Worm (Caenorhabditis elegans) whole organism, late embryonic: ENCODE measurements around the gene srlf-18.
A peak's percentile ranks its signal among the peaks of the same experiment; 100 is the strongest.

Experiments used
- C38D4.7 ChIP-seq: fragments of 200-800 bp; sonication (Bioruptor generic); optimal IDR thresholded peaks from 2 replicates; lab custom pipeline; 2018; ENCODE audit warnings: mild to moderate bottlenecking, missing genetic modification characterization, moderate library complexity, missing compliant biosample characterization
- K02D7.2 ChIP-seq: sonication (generic microtip); optimal IDR thresholded peaks from 2 replicates; lab custom pipeline; 2017; ENCODE audit warnings: mild to moderate bottlenecking, missing genetic modification characterization, missing compliant biosample characterization
- K09A11.1 ChIP-seq: sonication (generic microtip); optimal IDR thresholded peaks from 2 replicates; lab custom pipeline; 2017; ENCODE audit warnings: antibody characterized with exemption, mild to moderate bottlenecking, missing genetic modification characterization, missing compliant biosample characterization; ENCODE audit not compliant: insufficient read depth
- T23F11.4 ChIP-seq: fragments of 200-800 bp; sonication (Bioruptor generic); optimal IDR thresholded peaks from 2 replicates; lab custom pipeline; 2018; ENCODE audit warnings: mild to moderate bottlenecking, missing genetic modification characterization, missing compliant biosample characterization
- Y22D7AL.16 ChIP-seq: sonication (generic microtip); optimal IDR thresholded peaks from 2 replicates; lab custom pipeline; 2016; ENCODE audit warnings: missing genetic modification characterization, missing compliant biosample characterization
- ahr-1 ChIP-seq: sonication (generic microtip); optimal IDR thresholded peaks from 2 replicates; lab custom pipeline; 2016; ENCODE audit warnings: missing genetic modification characterization, missing compliant biosample characterization
- ama-1 ChIP-seq: fragments of 150-350 bp; optimal IDR thresholded peaks from 2 replicates; lab custom pipeline; 2014
- ceh-2 ChIP-seq: sonication (generic microtip); optimal IDR thresholded peaks from 2 replicates; lab custom pipeline; 2016; ENCODE audit warnings: missing genotype, missing genetic modification characterization, missing compliant biosample characterization
- ceh-22 ChIP-seq: sonication (generic microtip); optimal IDR thresholded peaks from 2 replicates; lab custom pipeline; 2017; ENCODE audit warnings: missing biosample characterization, missing genetic modification characterization
- ceh-34 ChIP-seq: sonication (generic microtip); optimal IDR thresholded peaks from 2 replicates; lab custom pipeline; 2016; ENCODE audit warnings: mild to moderate bottlenecking, missing genetic modification characterization, missing compliant biosample characterization
- ceh-45 ChIP-seq: fragments of 200-800 bp; sonication (Bioruptor generic); IDR thresholded peaks from 2 replicates; pipeline ENCODE4 v1.3.6; 2022; ENCODE audit warnings: missing genetic modification reagents, missing genetic modification characterization, missing compliant biosample characterization
- ceh-48 ChIP-seq: sonication (generic microtip); optimal IDR thresholded peaks from 2 replicates; lab custom pipeline; 2016; ENCODE audit warnings: missing genetic modification characterization, inconsistent platforms, missing compliant biosample characterization
- ceh-6 ChIP-seq: fragments of 200-800 bp; sonication (Bioruptor generic); optimal IDR thresholded peaks from 2 replicates; lab custom pipeline; 2018; ENCODE audit warnings: mild to moderate bottlenecking, missing genetic modification characterization, missing compliant biosample characterization
- ceh-9 ChIP-seq: sonication (generic microtip); optimal IDR thresholded peaks from 2 replicates; lab custom pipeline; 2016; ENCODE audit warnings: mild to moderate bottlenecking, missing genetic modification characterization, inconsistent platforms, missing compliant biosample characterization
- dve-1 ChIP-seq: sonication (generic microtip); optimal IDR thresholded peaks from 2 replicates; lab custom pipeline; 2017; ENCODE audit warnings: antibody characterized with exemption, mild to moderate bottlenecking, missing genetic modification characterization, missing compliant biosample characterization
- elt-2 ChIP-seq: sonication (generic microtip); optimal IDR thresholded peaks from 2 replicates; lab custom pipeline; 2016; ENCODE audit warnings: missing genetic modification reagents, missing genetic modification characterization, missing compliant biosample characterization
- eyg-1 ChIP-seq: sonication (generic microtip); optimal IDR thresholded peaks from 2 replicates; lab custom pipeline; 2016; ENCODE audit warnings: missing genotype, missing genetic modification characterization, missing compliant biosample characterization
- fax-1 ChIP-seq: sonication (generic microtip); optimal IDR thresholded peaks from 2 replicates; lab custom pipeline; 2016; ENCODE audit warnings: missing genotype, missing genetic modification characterization, missing compliant biosample characterization
- hlh-15 ChIP-seq: sonication (generic microtip); optimal IDR thresholded peaks from 2 replicates; lab custom pipeline; 2016; ENCODE audit warnings: missing genetic modification characterization, missing compliant biosample characterization
- hlh-30 ChIP-seq: sonication (generic microtip); optimal IDR thresholded peaks from 2 replicates; lab custom pipeline; 2017; ENCODE audit warnings: antibody characterized with exemption, missing genetic modification characterization, missing compliant biosample characterization; ENCODE audit not compliant: insufficient read depth
- hlh-6 ChIP-seq: sonication (generic microtip); optimal IDR thresholded peaks from 2 replicates; lab custom pipeline; 2016; ENCODE audit warnings: missing genotype, missing genetic modification characterization, missing compliant biosample characterization
- madf-2 ChIP-seq: sonication (generic microtip); optimal IDR thresholded peaks from 2 replicates; lab custom pipeline; 2017; ENCODE audit warnings: missing genetic modification characterization, missing compliant biosample characterization
- nfya-1 ChIP-seq: sonication (generic microtip); optimal IDR thresholded peaks from 2 replicates; lab custom pipeline; 2017; ENCODE audit warnings: missing genetic modification characterization, mild to moderate bottlenecking, missing compliant biosample characterization, antibody characterized with exemption, moderate library complexity
- nhr-232 ChIP-seq: sonication (generic microtip); optimal IDR thresholded peaks from 2 replicates; lab custom pipeline; 2016; ENCODE audit warnings: missing genetic modification characterization, missing compliant biosample characterization
- pag-3 ChIP-seq: sonication (generic microtip); optimal IDR thresholded peaks from 2 replicates; lab custom pipeline; 2016; ENCODE audit warnings: missing compliant biosample characterization, missing genetic modification characterization, borderline replicate concordance
- pha-2 ChIP-seq: sonication (generic microtip); optimal IDR thresholded peaks from 2 replicates; lab custom pipeline; 2017; ENCODE audit warnings: mild to moderate bottlenecking, missing genetic modification characterization, missing compliant biosample characterization
- ref-2 ChIP-seq: sonication (generic microtip); optimal IDR thresholded peaks from 2 replicates; lab custom pipeline; 2016; ENCODE audit warnings: missing genetic modification characterization, missing compliant biosample characterization
- sox-2 ChIP-seq: fragments of 200-800 bp; sonication (Bioruptor generic); IDR thresholded peaks from 2 replicates; pipeline ENCODE4 v1.3.6; 2022; ENCODE audit warnings: missing genetic modification reagents, missing genetic modification characterization, missing compliant biosample characterization
- sox-4 ChIP-seq: sonication (generic microtip); optimal IDR thresholded peaks from 2 replicates; lab custom pipeline; 2017; ENCODE audit warnings: mild to moderate bottlenecking, missing genetic modification characterization, inconsistent platforms, missing compliant biosample characterization
- syd-9 ChIP-seq: sonication (generic microtip); optimal IDR thresholded peaks from 2 replicates; lab custom pipeline; 2016; ENCODE audit warnings: mild to moderate bottlenecking, missing genetic modification characterization, moderate library complexity, missing compliant biosample characterization
- ttx-3 ChIP-seq: sonication (generic microtip); optimal IDR thresholded peaks from 2 replicates; lab custom pipeline; 2016; ENCODE audit warnings: missing genetic modification reagents, missing genetic modification characterization, missing compliant biosample characterization
- unc-3 ChIP-seq, 2 experiments: fragments of 200-800 bp in 1 of 2; sonication (Bioruptor generic) in 1 of 2; sonication (generic microtip) in 1 of 2; conservative IDR thresholded peaks in 1 of 2; optimal IDR thresholded peaks in 1 of 2; 2 replicates each; pipeline versions ENCODE4 v1.3.6 to Lab custom; 2016 to 2022; ENCODE audit warnings: missing compliant biosample characterization in 2 of 2, missing genetic modification characterization in 2 of 2, missing genetic modification reagents in 1 of 2

srlf-18 gene

ce11 chrIV:11082789-11083235, 18.5 kb downstream of the srlf-18 start (continued):
- no peak for TF ChIP-seq ceh-45 (GFP tag; lab: Robert Waterston, UW)
- no peak for TF ChIP-seq sox-2 (GFP tag; lab: Robert Waterston, UW)
- no peak for TF ChIP-seq ttx-3 (tag; lab: Kevin White, UChicago)
- no peak for TF ChIP-seq Y22D7AL.16 (tag; lab: Kevin White, UChicago)
- no peak for TF ChIP-seq T23F11.4 (GFP tag; lab: Kevin White, UChicago)
- no peak for TF ChIP-seq ceh-9 (tag; lab: Kevin White, UChicago)
- peak; percentile 97 for TF ChIP-seq nfya-1
- TF ChIP-seq hlh-6 (tag; lab: Kevin White, UChicago), result peak; percentile 27
- TF ChIP-seq ceh-6 (GFP tag; lab: Kevin White, UChicago), result no peak
- TF ChIP-seq pag-3 (tag; lab: Kevin White, UChicago), result no peak
- no peak for TF ChIP-seq unc-3 (GFP tag; conservative IDR thresholded peaks at IDR 0.05; lab: Robert Waterston, UW)
- TF ChIP-seq unc-3 (tag; optimal IDR thresholded peaks at IDR 0.05; lab: Kevin White, UChicago), result peak; percentile 40
- TF ChIP-seq hlh-30 (tag; lab: Kevin White, UChicago), result peak; percentile 97
- peak; percentile 91 for TF ChIP-seq ceh-48 (tag; lab: Kevin White, UChicago)
- no peak for TF ChIP-seq K02D7.2
- TF ChIP-seq ceh-2 (tag; lab: Kevin White, UChicago), result peak; percentile 81
- TF ChIP-seq elt-2 (tag; lab: Kevin White, UChicago), result no peak
- peak; percentile 45 for TF ChIP-seq fax-1 (tag; lab: Kevin White, UChicago)
- TF ChIP-seq eyg-1 (tag; lab: Kevin White, UChicago), result peak; percentile 27
- TF ChIP-seq K09A11.1 (tag; lab: Kevin White, UChicago), result no peak

ce11 chrIV:11082153-11082552, 19.1 kb downstream of the srlf-18 start, which contains the start of gene let-70:
Gene let-70 (minus strand): TSS chrIV:11082253.
- TF ChIP-seq hlh-30 (tag; lab: Kevin White, UChicago), result no peak
- TF ChIP-seq syd-9, result no peak
- TF ChIP-seq ceh-45 (GFP tag; lab: Robert Waterston, UW), result no peak
- no peak for TF ChIP-seq ceh-6 (GFP tag; lab: Kevin White, UChicago)
- TF ChIP-seq pha-2 (tag; lab: Kevin White, UChicago), result no peak
- no peak for TF ChIP-seq dve-1
- no peak for TF ChIP-seq Y22D7AL.16 (tag; lab: Kevin White, UChicago)
- no peak for TF ChIP-seq ahr-1
- TF ChIP-seq ref-2 (tag; lab: Kevin White, UChicago), result no peak
- TF ChIP-seq sox-4 (tag; lab: Kevin White, UChicago), result no peak
- TF ChIP-seq ceh-34 (tag; lab: Kevin White, UChicago), result no peak
- no peak for TF ChIP-seq nfya-1
- no peak for TF ChIP-seq hlh-15 (tag; lab: Kevin White, UChicago)
- TF ChIP-seq nhr-232 (tag; lab: Kevin White, UChicago), result no peak
- TF ChIP-seq ceh-22 (tag; lab: Kevin White, UChicago), result no peak
- no peak for TF ChIP-seq sox-2 (GFP tag; lab: Robert Waterston, UW)
- TF ChIP-seq madf-2 (tag; lab: Kevin White, UChicago), result no peak

ce11 chrIV:11080823-11081285, 20.4 kb downstream of the srlf-18 start, which contains the start of gene atg-7:
Gene atg-7 (minus strand): TSS chrIV:11081055.
- TF ChIP-seq ama-1, result peak; percentile 26
- TF ChIP-seq C38D4.7 (GFP tag; lab: Kevin White, UChicago), result no peak
- no peak for TF ChIP-seq madf-2 (tag; lab: Kevin White, UChicago)

- TF ChIP-seq ceh-34 (tag; lab: Kevin White, UChicago) (no peak), C38D4.7 (GFP tag; lab: Kevin White, UChicago) (no peak)
These were observed 22.8 kb downstream of the srlf-18 start, which contains the start of gene Y5F2A.4 for ce11 chrIV:11078482-11078881. Gene Y5F2A.4 (minus strand): TSS chrIV:11078582.
